Fruit fly (Drosophila melanogaster): ENCODE measurements around the gene CG31835.

Gene CG31835

dm6 chr2L:14701495-14701894, 34.1 kb upstream of the CG31835 start (continued):
- TF ChIP-seq CG15601 (tag; optimal IDR thresholded peaks at IDR 0.05) (peak; percentile 55), H2.0 (GFP tag; IDR thresholded peaks at IDR 0.05) (peak; percentile 58), Gsc (GFP tag; IDR thresholded peaks at IDR 0.05) (no peak), oc (tag; optimal IDR thresholded peaks at IDR 0.05) (peak; percentile 75), CG17385 (GFP tag; optimal IDR thresholded peaks at IDR 0.05) (peak; percentile 37), mld (GFP tag; IDR thresholded peaks at IDR 0.05; ENCODE audit: partially characterized antibody) (no peak), CG4820 (GFP tag; optimal IDR thresholded peaks at IDR 0.05) (peak; percentile 72), grau (tag; optimal IDR thresholded peaks at IDR 0.05) (peak; percentile 57), CG5953 (GFP tag; IDR thresholded peaks at IDR 0.05) (peak; percentile 54), Eip74EF (GFP tag; optimal IDR thresholded peaks at IDR 0.05) (peak in 1 of 2 experiments; percentile 49), CG11247 (GFP tag; IDR thresholded peaks at IDR 0.05) (no peak), CG9609 (GFP tag; optimal IDR thresholded peaks at IDR 0.05) (no peak), Chrac-16 (GFP tag; optimal IDR thresholded peaks at IDR 0.05) (peak; percentile 54), sc (optimal IDR thresholded peaks at IDR 0.05) (no peak), sc (GFP tag; optimal IDR thresholded peaks at IDR 0.05) (peak; percentile 66), bsh (GFP tag; optimal IDR thresholded peaks at IDR 0.05) (peak in 1 of 2 experiments; percentile 85), mirr (GFP tag; optimal IDR thresholded peaks at IDR 0.05) (no peak), CG15479 (GFP tag; optimal IDR thresholded peaks at IDR 0.05) (no peak), run (tag; optimal IDR thresholded peaks at IDR 0.05) (peak; percentile 26), CG18619 (GFP tag; optimal IDR thresholded peaks at IDR 0.05) (peak; percentile 31), Usf (GFP tag; optimal IDR thresholded peaks at IDR 0.05) (peak; percentile 4), HLH3B (GFP tag; IDR thresholded peaks at IDR 0.05) (peak; percentile 77), CG30403 (GFP tag; optimal IDR thresholded peaks at IDR 0.05) (peak; percentile 60), CG10209 (GFP tag; optimal IDR thresholded peaks at IDR 0.05) (peak; percentile 57), nerfin-1 (tag; optimal IDR thresholded peaks at IDR 0.05) (no peak), Med (GFP tag) (peak; percentile 84), Ssrp (tag; optimal IDR thresholded peaks at IDR 0.05) (peak; percentile 78), fd102C (GFP tag; optimal IDR thresholded peaks at IDR 0.05) (peak; percentile 13), E2f1 (GFP tag; IDR thresholded peaks at IDR 0.05) (no peak), CG17568 (GFP tag; optimal IDR thresholded peaks at IDR 0.05) (peak; percentile 22), sens-2 (GFP tag; IDR thresholded peaks at IDR 0.05) (peak; percentile 65; the same call in 1 of the 2 replicates), CG8924 (tag; optimal IDR thresholded peaks at IDR 0.05) (peak; percentile 47), CG10979 (tag; optimal IDR thresholded peaks at IDR 0.05) (peak; percentile 69), CG1024 (GFP tag; IDR thresholded peaks at IDR 0.05) (peak; percentile 79), CG11504 (tag; optimal IDR thresholded peaks at IDR 0.05) (peak; percentile 75), CG1647 (GFP tag; optimal IDR thresholded peaks at IDR 0.05) (peak; percentile 9), Hr3 (GFP tag; optimal IDR thresholded peaks at IDR 0.05) (peak; percentile 72), ham (GFP tag; IDR thresholded peaks at IDR 0.05) (no peak), CG14050 (GFP tag; IDR thresholded peaks at IDR 0.05) (peak; percentile 43; the same call in 1 of the 3 replicates), CG14710 (tag; optimal IDR thresholded peaks at IDR 0.05) (no peak), CG11560 (tag; IDR thresholded peaks at IDR 0.05) (peak; percentile 40; the same call in 1 of the 3 replicates), bcd (GFP tag; optimal IDR thresholded peaks at IDR 0.05) (peak; percentile 23), CoRest (tag; optimal IDR thresholded peaks at IDR 0.05) (peak; percentile 57), otp (GFP tag; IDR thresholded peaks at IDR 0.05) (peak; percentile 72), ap (GFP tag; IDR thresholded peaks at IDR 0.05) (peak; percentile 54), bowl (GFP tag; IDR thresholded peaks at IDR 0.05) (no peak), CG1529 (GFP tag; optimal IDR thresholded peaks at IDR 0.05) (peak; percentile 56), CG7786 (GFP tag; optimal IDR thresholded peaks at IDR 0.05) (no peak), Blimp-1 (GFP tag; optimal IDR thresholded peaks at IDR 0.05) (peak; percentile 14), sob (GFP tag; IDR thresholded peaks at IDR 0.05) (peak; percentile 40; the same call in 1 of the 2 replicates), CG17328 (GFP tag; IDR thresholded peaks at IDR 0.05) (peak; percentile 73)
